4 fruit fly cellular contexts compared by ENCODE assay signal in the genomic region with DNA sequence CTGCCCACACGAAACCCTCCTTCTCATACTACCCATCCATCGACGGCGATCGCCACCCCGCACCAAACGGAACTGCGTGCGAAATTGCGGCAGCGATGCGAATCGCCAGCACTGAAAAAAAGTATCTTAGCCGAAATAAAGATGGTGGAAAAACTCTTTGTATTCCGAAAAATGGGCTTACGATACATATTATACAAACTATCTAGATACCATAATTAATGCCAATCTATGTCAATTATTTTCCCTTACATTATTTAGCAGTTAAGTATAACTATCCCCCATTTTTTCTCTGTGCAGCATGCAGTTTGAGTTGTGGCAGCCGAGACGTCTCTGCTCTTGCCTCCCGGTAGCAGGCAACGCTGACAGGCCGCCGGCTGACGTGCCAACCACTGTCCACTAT.
TF ChIP-seq lines count a peak whose summit lies in the region.

No protein-coding gene starts in this region.

- TF ChIP-seq CTCF in whole organism, embryonic (GFP tag; optimal IDR thresholded peaks at IDR 0.05; lab: Kevin White, UChicago), result no peak

TF ChIP-seq in whole organism, embryonic, 481 proteins besides CTCF, POLR2A, EP300 and RAD21:
- TF ChIP-seq ken (GFP tag; IDR thresholded peaks at IDR 0.05; lab: Robert Waterston, UW) (no peak), lov (optimal IDR thresholded peaks at IDR 0.05; lab: Kevin White, UChicago) (no peak), lov (GFP tag; IDR thresholded peaks at IDR 0.05; lab: Robert Waterston, UW) (0 out of 3 replicates have a peak, but pooled peaks have one; percentile 15), zf30C (GFP tag; optimal IDR thresholded peaks at IDR 0.05; lab: Kevin White, UChicago) (peak; percentile 35), sens (GFP tag; lab: Kevin White, UChicago) (peak; percentile 52), kni (GFP tag; optimal IDR thresholded peaks at IDR 0.05; lab: Kevin White, UChicago) (no peak), bsh (GFP tag; optimal IDR thresholded peaks at IDR 0.05; lab: Kevin White, UChicago) (peak in 1 of 2 experiments; percentile 39), Drgx (GFP tag; IDR thresholded peaks at IDR 0.05; lab: Robert Waterston, UW) (peak; percentile 61; the same call in 1 of the 2 replicates), gce (GFP tag; IDR thresholded peaks at IDR 0.05; lab: Robert Waterston, UW) (no peak), Elba2 (GFP tag; optimal IDR thresholded peaks at IDR 0.05; lab: Kevin White, UChicago) (no peak)

TF ChIP-seq in whole organism, prepupa, 60 proteins besides CTCF, POLR2A, EP300 and RAD21 (continues in another document):
- TF ChIP-seq Hr39 (GFP tag; optimal IDR thresholded peaks at IDR 0.05; lab: Kevin White, UChicago), result peak; percentile 71
- TF ChIP-seq pdm3 (GFP tag; optimal IDR thresholded peaks at IDR 0.05; lab: Kevin White, UChicago), result peak; percentile 67
- TF ChIP-seq Met (GFP tag; optimal IDR thresholded peaks at IDR 0.05; lab: Kevin White, UChicago), result peak; percentile 70
- TF ChIP-seq eg (GFP tag; IDR thresholded peaks at IDR 0.05; lab: Robert Waterston, UW), result 0 out of 3 replicates have a peak, but pooled peaks have one; percentile 31
- TF ChIP-seq vri (GFP tag; optimal IDR thresholded peaks at IDR 0.05; lab: Kevin White, UChicago), result peak; percentile 43
- TF ChIP-seq fkh (GFP tag; optimal IDR thresholded peaks at IDR 0.05; lab: Kevin White, UChicago), result no peak
- TF ChIP-seq dac (GFP tag; optimal IDR thresholded peaks at IDR 0.05; lab: Kevin White, UChicago), result peak; percentile 12
- TF ChIP-seq CG16779 (tag; optimal IDR thresholded peaks at IDR 0.05; lab: Kevin White, UChicago), result peak; percentile 47
- TF ChIP-seq svp (GFP tag; lab: Kevin White, UChicago), result peak; percentile 87
- peak; percentile 40 for TF ChIP-seq Lpt (GFP tag; optimal IDR thresholded peaks at IDR 0.05; lab: Kevin White, UChicago)
- no peak for TF ChIP-seq CG6163 (GFP tag; IDR thresholded peaks at IDR 0.05; lab: Robert Waterston, UW)
- TF ChIP-seq CG4318 (GFP tag; optimal IDR thresholded peaks at IDR 0.05; lab: Kevin White, UChicago), result peak; percentile 55
- peak; percentile 67 for TF ChIP-seq CG3919 (GFP tag; optimal IDR thresholded peaks at IDR 0.05; lab: Kevin White, UChicago)
- TF ChIP-seq dsx (GFP tag; optimal IDR thresholded peaks at IDR 0.05; lab: Kevin White, UChicago; ENCODE audit: poor library complexity, severe bottlenecking), result peak; percentile 56
- TF ChIP-seq Eip75B (GFP tag; optimal IDR thresholded peaks at IDR 0.05; lab: Kevin White, UChicago), result peak; percentile 61
- peak; percentile 72 for TF ChIP-seq OdsH (GFP tag; optimal IDR thresholded peaks at IDR 0.05; lab: Kevin White, UChicago)
- peak; percentile 59 for TF ChIP-seq topi (GFP tag; optimal IDR thresholded peaks at IDR 0.05; lab: Kevin White, UChicago)
- peak; percentile 59 for TF ChIP-seq CG8632 (GFP tag; optimal IDR thresholded peaks at IDR 0.05; lab: Kevin White, UChicago)
- TF ChIP-seq Ets96B (tag; optimal IDR thresholded peaks at IDR 0.05; lab: Kevin White, UChicago), result peak; percentile 72
- TF ChIP-seq Eip93F (GFP tag; optimal IDR thresholded peaks at IDR 0.05; lab: Kevin White, UChicago), result no peak
- peak; percentile 58 for TF ChIP-seq spab (GFP tag; optimal IDR thresholded peaks at IDR 0.05; lab: Kevin White, UChicago)
- peak; percentile 67 for TF ChIP-seq CG6792 (GFP tag; optimal IDR thresholded peaks at IDR 0.05; lab: Kevin White, UChicago)
- TF ChIP-seq CG10669 (GFP tag; optimal IDR thresholded peaks at IDR 0.05; lab: Kevin White, UChicago), result peak; percentile 49
- TF ChIP-seq CG6276 (GFP tag; optimal IDR thresholded peaks at IDR 0.05; lab: Kevin White, UChicago), result peak; percentile 57
- no peak for TF ChIP-seq Blimp-1 (GFP tag; optimal IDR thresholded peaks at IDR 0.05; lab: Kevin White, UChicago)

TF ChIP-seq in whole organism, pupa, 21 proteins besides CTCF, POLR2A, EP300 and RAD21:
- TF ChIP-seq Pif1A (GFP tag; optimal IDR thresholded peaks at IDR 0.05; lab: Kevin White, UChicago) (peak; percentile 58), CG17806 (tag; optimal IDR thresholded peaks at IDR 0.05; lab: Kevin White, UChicago) (peak; percentile 50), CG8159 (tag; optimal IDR thresholded peaks at IDR 0.05; lab: Kevin White, UChicago) (peak; percentile 65), Pif1B (GFP tag; optimal IDR thresholded peaks at IDR 0.05; lab: Kevin White, UChicago) (peak; percentile 9), EcR (GFP tag; optimal IDR thresholded peaks at IDR 0.05; lab: Kevin White, UChicago) (no peak), CG32121 (GFP tag; IDR thresholded peaks at IDR 0.05; lab: Robert Waterston, UW) (0 out of 2 replicates have a peak, but pooled peaks have one; percentile 38), CG8301 (tag; optimal IDR thresholded peaks at IDR 0.05; lab: Kevin White, UChicago) (peak; percentile 57), gl (tag; optimal IDR thresholded peaks at IDR 0.05; lab: Kevin White, UChicago) (no peak), CG13204 (GFP tag; optimal IDR thresholded peaks at IDR 0.05; lab: Kevin White, UChicago) (peak; percentile 68), CG34367 (tag; optimal IDR thresholded peaks at IDR 0.05; lab: Kevin White, UChicago) (peak; percentile 54), CG4496 (GFP tag; IDR thresholded peaks at IDR 0.05; lab: Robert Waterston, UW) (no peak; the same call in 2 of the 3 replicates), D1 (tag; optimal IDR thresholded peaks at IDR 0.05; lab: Kevin White, UChicago) (no peak), Snoo (tag; optimal IDR thresholded peaks at IDR 0.05; lab: Kevin White, UChicago) (peak; percentile 58), CG12605 (GFP tag; IDR thresholded peaks at IDR 0.05; lab: Robert Waterston, UW) (no peak), CG14655 (GFP tag; optimal IDR thresholded peaks at IDR 0.05; lab: Kevin White, UChicago) (peak; percentile 72), CG15710 (tag; optimal IDR thresholded peaks at IDR 0.05; lab: Kevin White, UChicago) (peak; percentile 63), fd96Ca (GFP tag; IDR thresholded peaks at IDR 0.05; lab: Robert Waterston, UW) (0 out of 3 replicates have a peak, but pooled peaks have one; percentile 28), CG10348 (GFP tag; IDR thresholded peaks at IDR 0.05; lab: Robert Waterston, UW) (no peak), CG9948 (tag; optimal IDR thresholded peaks at IDR 0.05; lab: Kevin White, UChicago) (peak; percentile 69), Ets98B (GFP tag; IDR thresholded peaks at IDR 0.05; lab: Robert Waterston, UW) (peak; percentile 57), rn (GFP tag; IDR thresholded peaks at IDR 0.05; lab: Robert Waterston, UW) (no peak)

TF ChIP-seq in whole organism, wandering third instar larva, 38 proteins besides CTCF, POLR2A, EP300 and RAD21 (continues in another document):
- TF ChIP-seq OdsH (GFP tag; optimal IDR thresholded peaks at IDR 0.05; lab: Kevin White, UChicago) (peak; percentile 56), tai (GFP tag; optimal IDR thresholded peaks at IDR 0.05; lab: Kevin White, UChicago) (peak; percentile 32), foxo (GFP tag; optimal IDR thresholded peaks at IDR 0.05; lab: Kevin White, UChicago) (peak in 1 of 2 experiments; percentile 70), Hr83 (GFP tag; optimal IDR thresholded peaks at IDR 0.05; lab: Kevin White, UChicago; ENCODE audit: poor library complexity, severe bottlenecking) (no peak), br (GFP tag; optimal IDR thresholded peaks at IDR 0.05; lab: Kevin White, UChicago) (peak; percentile 55), ey (GFP tag; optimal IDR thresholded peaks at IDR 0.05; lab: Kevin White, UChicago) (peak; percentile 65), CrebA (GFP tag; optimal IDR thresholded peaks at IDR 0.05; lab: Kevin White, UChicago; ENCODE audit: borderline replicate concordance) (no peak), woc (GFP tag; optimal IDR thresholded peaks at IDR 0.05; lab: Kevin White, UChicago) (peak; percentile 52), dl (GFP tag; optimal IDR thresholded peaks at IDR 0.05; lab: Kevin White, UChicago; ENCODE audit: insufficient read depth in 1 of 2, partially characterized antibody in 2 of 2) (no peak), HLH106 (tag; optimal IDR thresholded peaks at IDR 0.05; lab: Kevin White, UChicago) (peak; percentile 36), psq (GFP tag; optimal IDR thresholded peaks at IDR 0.05; lab: Kevin White, UChicago) (peak; percentile 40), Abd-B (GFP tag; optimal IDR thresholded peaks at IDR 0.05; lab: Kevin White, UChicago) (no peak), brk (GFP tag; optimal IDR thresholded peaks at IDR 0.05; lab: Kevin White, UChicago) (no peak), sv (GFP tag; optimal IDR thresholded peaks at IDR 0.05; lab: Kevin White, UChicago) (no peak), sage (GFP tag; optimal IDR thresholded peaks at IDR 0.05; lab: Kevin White, UChicago) (no peak), Dfd (GFP tag; optimal IDR thresholded peaks at IDR 0.05; lab: Kevin White, UChicago) (no peak), Dif (GFP tag; optimal IDR thresholded peaks at IDR 0.05; lab: Kevin White, UChicago; ENCODE audit: partially characterized antibody) (no peak), Myc (optimal IDR thresholded peaks at IDR 0.05; lab: Kevin White, UChicago) (no peak), dsf (GFP tag; optimal IDR thresholded peaks at IDR 0.05; lab: Kevin White, UChicago; ENCODE audit: borderline replicate concordance) (no peak), jim (GFP tag; optimal IDR thresholded peaks at IDR 0.05; lab: Kevin White, UChicago) (no peak), Sp1 (GFP tag; optimal IDR thresholded peaks at IDR 0.05; lab: Kevin White, UChicago) (peak; percentile 52), CG9705 (GFP tag; optimal IDR thresholded peaks at IDR 0.05; lab: Kevin White, UChicago) (no peak), dmrt93B (GFP tag; optimal IDR thresholded peaks at IDR 0.05; lab: Kevin White, UChicago) (peak; percentile 5), CG32264 (GFP tag; optimal IDR thresholded peaks at IDR 0.05; lab: Kevin White, UChicago) (no peak), Vsx2 (GFP tag; optimal IDR thresholded peaks at IDR 0.05; lab: Kevin White, UChicago; ENCODE audit: partially characterized antibody) (no peak), lola (GFP tag; optimal IDR thresholded peaks at IDR 0.05; lab: Kevin White, UChicago) (no peak), N (GFP tag; optimal IDR thresholded peaks at IDR 0.05; lab: Kevin White, UChicago) (no peak), usp (GFP tag; optimal IDR thresholded peaks at IDR 0.05; lab: Kevin White, UChicago) (no peak), pan (optimal IDR thresholded peaks at IDR 0.05; lab: Kevin White, UChicago) (no peak), fru (GFP tag; optimal IDR thresholded peaks at IDR 0.05; lab: Kevin White, UChicago) (peak; percentile 54), Hr78 (GFP tag; optimal IDR thresholded peaks at IDR 0.05; lab: Kevin White, UChicago) (no peak), Jra (GFP tag; optimal IDR thresholded peaks at IDR 0.05; lab: Kevin White, UChicago) (no peak), rgr (GFP tag; optimal IDR thresholded peaks at IDR 0.05; lab: Kevin White, UChicago) (peak; percentile 51), Rel (GFP tag; optimal IDR thresholded peaks at IDR 0.05; lab: Kevin White, UChicago) (no peak), Rel (tag; optimal IDR thresholded peaks at IDR 0.05; lab: Kevin White, UChicago) (no peak), Hnf4 (GFP tag; optimal IDR thresholded peaks at IDR 0.05; lab: Kevin White, UChicago) (peak; percentile 34)
